Worm (Caenorhabditis elegans) whole organism, L4 larva: ENCODE results near the gene twk-12.
A peak's percentile ranks its signal among the peaks of the same experiment; 100 is the strongest.

ENCODE experiments used
- ZK337.2 ChIP-seq: fragments of 200-800 bp; sonication (Bioruptor generic); IDR thresholded peaks from 2 replicates; pipeline ENCODE4 v1.3.6; 2022; ENCODE audit warnings: missing genetic modification reagents, missing genetic modification characterization, missing compliant biosample characterization
- ZK546.5 ChIP-seq, 2 experiments: sonication (generic microtip); optimal IDR thresholded peaks; 2 replicates each; lab custom pipeline; 2017; ENCODE audit warnings: missing biosample characterization in 2 of 2, missing genetic modification characterization in 2 of 2
- aly-2 ChIP-seq: sonication (generic microtip); optimal IDR thresholded peaks from 2 replicates; lab custom pipeline; 2018; ENCODE audit warnings: missing biosample characterization, missing genetic modification characterization
- ces-1 ChIP-seq: fragments of 150-350 bp; sonication (generic microtip); optimal IDR thresholded peaks from 4 replicates; lab custom pipeline; 2014; ENCODE audit warnings: missing biosample characterization, missing genetic modification reagents, missing genetic modification characterization
- daf-12 ChIP-seq: fragments of 150-350 bp; optimal IDR thresholded peaks from 2 replicates; lab custom pipeline; 2014; ENCODE audit warnings: missing biosample characterization, missing genetic modification reagents, missing genetic modification characterization
- lin-39 ChIP-seq: fragments of 150-350 bp; optimal IDR thresholded peaks from 2 replicates; lab custom pipeline; 2014; ENCODE audit warnings: missing biosample characterization, missing genetic modification reagents, missing genetic modification characterization
- lir-3 ChIP-seq: sonication (generic microtip); optimal IDR thresholded peaks from 2 replicates; lab custom pipeline; 2016; ENCODE audit warnings: mild to moderate bottlenecking, missing genetic modification characterization, missing compliant biosample characterization
- mep-1 ChIP-seq: fragments of 150-350 bp; sonication (generic microtip); optimal IDR thresholded peaks from 3 replicates; lab custom pipeline; 2014; ENCODE audit warnings: missing biosample characterization, missing genetic modification characterization
- nhr-42 ChIP-seq: fragments of 200-800 bp; sonication (Bioruptor generic); IDR thresholded peaks from 2 replicates; pipeline ENCODE4 v1.3.6; 2022; ENCODE audit warnings: missing genetic modification characterization, missing compliant biosample characterization
- snpc-1.2 ChIP-seq: fragments of 200-800 bp; sonication (Bioruptor generic); IDR thresholded peaks from 2 replicates; pipeline ENCODE4 v1.3.6; 2022; ENCODE audit warnings: missing genetic modification reagents, missing genetic modification characterization, missing compliant biosample characterization
- tag-97 ChIP-seq: fragments of 200-800 bp; sonication (Bioruptor generic); IDR thresholded peaks from 2 replicates; pipeline ENCODE4 v1.3.6; 2022; ENCODE audit warnings: missing genetic modification characterization, missing compliant biosample characterization
- tra-1 ChIP-seq: fragments of 200-800 bp; sonication (Bioruptor generic); IDR thresholded peaks from 2 replicates; pipeline ENCODE4 v1.3.6; 2022; ENCODE audit warnings: missing genetic modification reagents, missing genetic modification characterization, missing compliant biosample characterization
- unc-62 ChIP-seq, 3 experiments: fragments of 150-350 bp in 1 of 3; sonication (generic microtip); optimal IDR thresholded peaks in 2 of 3; peaks in 1 of 3; 1 replicate in 1 of 3; 2 replicates in 2 of 3; lab custom pipeline; 2014 to 2017; ENCODE audit warnings: missing biosample characterization in 3 of 3, missing genetic modification characterization in 3 of 3, missing genetic modification reagents in 3 of 3, missing genotype in 1 of 3

ce11 chrV:10712608-10712900 lies 45.2 kb downstream of the twk-12 start:
- TF ChIP-seq lir-3 (tag; lab: Kevin White, UChicago) = no peak
- no peak for TF ChIP-seq ZK546.5 (tag; optimal IDR thresholded peaks at IDR 0.05; lab: Kevin White, UChicago)
- TF ChIP-seq mep-1 (tag; lab: Kevin White, UChicago) = peak; percentile 40
- TF ChIP-seq daf-12 (tag; lab: Kevin White, UChicago) = no peak
- TF ChIP-seq ZK337.2 = no peak
- TF ChIP-seq aly-2 (tag; lab: Kevin White, UChicago) = peak; percentile 30
- no peak for TF ChIP-seq lin-39 (tag; lab: Kevin White, UChicago)
- no peak for TF ChIP-seq nhr-42 (GFP tag; lab: Robert Waterston, UW)
- peak in 1 of 2 experiments; percentile 66 for TF ChIP-seq unc-62 (GFP tag; optimal IDR thresholded peaks at IDR 0.05 in 1 of 2; lab: Kevin White, UChicago)
- no peak for TF ChIP-seq unc-62 (tag; optimal IDR thresholded peaks at IDR 0.05; lab: Kevin White, UChicago)
- no peak for TF ChIP-seq snpc-1.2
- TF ChIP-seq tra-1 = no peak
- TF ChIP-seq tag-97 (GFP tag; lab: Robert Waterston, UW) = no peak
- TF ChIP-seq ces-1 (GFP tag; lab: Kevin White, UChicago) = no peak
